Worm (Caenorhabditis elegans) whole organism, mixed stage, embryonic: ENCODE measurements around the gene col-138.

ENCODE experiments used
- M03D4.4 ChIP-seq: sonication (generic microtip); optimal IDR thresholded peaks from 2 replicates; lab custom pipeline; 2017; ENCODE audit warnings: mild to moderate bottlenecking, missing genetic modification characterization, missing compliant biosample characterization
- bed-3 ChIP-seq: fragments of 200-800 bp; sonication (Bioruptor generic); optimal IDR thresholded peaks from 3 replicates; lab custom pipeline; 2018; ENCODE audit warnings: mild to moderate bottlenecking, missing genetic modification characterization, moderate library complexity, missing compliant biosample characterization
- blmp-1 ChIP-seq: fragments of 150-350 bp; optimal IDR thresholded peaks from 2 replicates; lab custom pipeline; 2014; ENCODE audit warnings: missing biosample characterization, missing genetic modification characterization
- ceh-39 ChIP-seq: fragments of 150-350 bp; optimal IDR thresholded peaks from 2 replicates; lab custom pipeline; 2014; ENCODE audit warnings: missing biosample characterization, missing genetic modification characterization
- ceh-43 ChIP-seq: fragments of 200-800 bp; sonication (Bioruptor generic); optimal IDR thresholded peaks from 2 replicates; lab custom pipeline; 2018; ENCODE audit warnings: mild to moderate bottlenecking, missing genetic modification characterization, moderate library complexity, missing compliant biosample characterization
- ceh-83 ChIP-seq: fragments of 200-800 bp; sonication (Bioruptor generic); optimal IDR thresholded peaks from 2 replicates; lab custom pipeline; 2018; ENCODE audit warnings: mild to moderate bottlenecking, missing genetic modification characterization, missing compliant biosample characterization
- ces-1 ChIP-seq: fragments of 150-350 bp; optimal IDR thresholded peaks from 2 replicates; lab custom pipeline; 2014; ENCODE audit warnings: missing biosample characterization, missing genetic modification reagents, missing genetic modification characterization
- cnd-1 ChIP-seq: fragments of 200-800 bp; sonication (Bioruptor generic); optimal IDR thresholded peaks from 2 replicates; lab custom pipeline; 2018; ENCODE audit warnings: mild to moderate bottlenecking, missing genetic modification characterization, missing compliant biosample characterization
- drap-1 ChIP-seq: fragments of 200-800 bp; sonication (Bioruptor generic); optimal IDR thresholded peaks from 3 replicates; lab custom pipeline; 2018; ENCODE audit warnings: mild to moderate bottlenecking, missing genetic modification characterization, missing compliant biosample characterization
- elt-1 ChIP-seq: sonication (generic microtip); optimal IDR thresholded peaks from 2 replicates; lab custom pipeline; 2017; ENCODE audit warnings: missing genetic modification characterization, mild to moderate bottlenecking, missing compliant biosample characterization, antibody characterized with exemption, moderate library complexity, borderline replicate concordance; ENCODE audit not compliant: insufficient read depth
- elt-3 ChIP-seq: fragments of 150-350 bp; optimal IDR thresholded peaks from 2 replicates; lab custom pipeline; 2014; ENCODE audit warnings: missing biosample characterization, missing genetic modification characterization
- flh-1 ChIP-seq: fragments of 200-800 bp; sonication (Bioruptor generic); optimal IDR thresholded peaks from 2 replicates; lab custom pipeline; 2018; ENCODE audit warnings: mild to moderate bottlenecking, missing genetic modification characterization, moderate library complexity, missing compliant biosample characterization
- ham-2 ChIP-seq: fragments of 200-800 bp; sonication (Bioruptor generic); optimal IDR thresholded peaks from 2 replicates; lab custom pipeline; 2018; ENCODE audit warnings: mild to moderate bottlenecking, missing genetic modification characterization, missing compliant biosample characterization
- hlh-1 ChIP-seq: fragments of 150-350 bp; optimal IDR thresholded peaks from 2 replicates; lab custom pipeline; 2014; ENCODE audit warnings: missing biosample characterization, missing genetic modification reagents, missing genetic modification characterization
- lin-13 ChIP-seq: fragments of 150-350 bp; optimal IDR thresholded peaks from 2 replicates; lab custom pipeline; 2014; ENCODE audit warnings: missing biosample characterization, missing genetic modification characterization
- lin-32 ChIP-seq: fragments of 200-800 bp; sonication (Bioruptor generic); optimal IDR thresholded peaks from 2 replicates; lab custom pipeline; 2018; ENCODE audit warnings: mild to moderate bottlenecking, missing genetic modification characterization, missing compliant biosample characterization
- lsy-2 ChIP-seq: fragments of 150-350 bp; optimal IDR thresholded peaks from 2 replicates; lab custom pipeline; 2014; ENCODE audit warnings: missing biosample characterization, missing genetic modification characterization
- mab-5 ChIP-seq: fragments of 150-350 bp; optimal IDR thresholded peaks from 2 replicates; lab custom pipeline; 2014; ENCODE audit warnings: missing biosample characterization, missing genetic modification characterization
- mep-1 ChIP-seq: fragments of 150-350 bp; optimal IDR thresholded peaks from 2 replicates; lab custom pipeline; 2017; ENCODE audit warnings: missing biosample characterization, missing genetic modification reagents, missing genetic modification characterization, inconsistent platforms
- mls-2 ChIP-seq: sonication (generic microtip); optimal IDR thresholded peaks from 2 replicates; lab custom pipeline; 2016; ENCODE audit warnings: mild to moderate bottlenecking, missing genetic modification characterization, moderate library complexity, missing compliant biosample characterization
- nhr-12 ChIP-seq: fragments of 150-350 bp; optimal IDR thresholded peaks from 2 replicates; lab custom pipeline; 2014; ENCODE audit warnings: missing biosample characterization, missing genetic modification characterization
- nhr-2 ChIP-seq: fragments of 150-350 bp; optimal IDR thresholded peaks from 2 replicates; lab custom pipeline; 2014; ENCODE audit warnings: missing biosample characterization, missing genetic modification characterization
- nhr-237 ChIP-seq: fragments of 150-350 bp; optimal IDR thresholded peaks from 2 replicates; lab custom pipeline; 2014; ENCODE audit warnings: missing biosample characterization, missing genetic modification characterization
- nhr-28 ChIP-seq: fragments of 150-350 bp; optimal IDR thresholded peaks from 2 replicates; lab custom pipeline; 2014; ENCODE audit warnings: missing biosample characterization, missing genetic modification characterization
- nhr-76 ChIP-seq: sonication (generic microtip); optimal IDR thresholded peaks from 2 replicates; lab custom pipeline; 2017; ENCODE audit warnings: missing biosample characterization, missing genetic modification characterization
- pha-4 ChIP-seq: fragments of 150-350 bp; optimal IDR thresholded peaks from 2 replicates; lab custom pipeline; 2018; ENCODE audit warnings: missing biosample characterization, missing genetic modification reagents, missing genetic modification characterization
- snpc-4 ChIP-seq: fragments of 150-350 bp; optimal IDR thresholded peaks from 2 replicates; lab custom pipeline; 2014; ENCODE audit warnings: missing biosample characterization, missing genetic modification characterization
- sptf-1 ChIP-seq: sonication (generic microtip); optimal IDR thresholded peaks from 2 replicates; lab custom pipeline; 2017; ENCODE audit warnings: mild to moderate bottlenecking, missing genetic modification characterization, moderate library complexity, missing compliant biosample characterization
- tbx-8 ChIP-seq: fragments of 200-800 bp; sonication (Bioruptor generic); optimal IDR thresholded peaks from 2 replicates; lab custom pipeline; 2018; ENCODE audit warnings: mild to moderate bottlenecking, missing genetic modification characterization, moderate library complexity, missing compliant biosample characterization
- unc-120 ChIP-seq: sonication (generic microtip); optimal IDR thresholded peaks from 2 replicates; lab custom pipeline; 2017; ENCODE audit warnings: missing genetic modification characterization, missing compliant biosample characterization; ENCODE audit not compliant: poor library complexity, severe bottlenecking
- unc-39 ChIP-seq: fragments of 150-350 bp; optimal IDR thresholded peaks from 2 replicates; lab custom pipeline; 2014; ENCODE audit warnings: missing biosample characterization, missing genetic modification characterization

The col-138 gene

ce11 chrIV:17215070-17215469 is 31.5 kb upstream of the col-138 start:
- TF ChIP-seq nhr-237 (tag; lab: Kevin White, UChicago) (no peak), elt-1 (tag; lab: Kevin White, UChicago) (no peak), ces-1 (no peak), elt-3 (no peak), sptf-1 (tag; lab: Kevin White, UChicago) (no peak), blmp-1 (tag; lab: Kevin White, UChicago) (no peak), flh-1 (GFP tag; lab: Kevin White, UChicago) (no peak), nhr-12 (tag; lab: Kevin White, UChicago) (no peak), nhr-76 (tag; lab: Kevin White, UChicago) (no peak), M03D4.4 (tag; lab: Kevin White, UChicago) (no peak), mep-1 (tag; lab: Kevin White, UChicago) (no peak), snpc-4 (no peak), bed-3 (no peak), ceh-83 (GFP tag; lab: Kevin White, UChicago) (no peak), nhr-28 (tag; lab: Kevin White, UChicago) (no peak), mab-5 (tag; lab: Kevin White, UChicago) (no peak), lin-13 (tag; lab: Kevin White, UChicago) (no peak), hlh-1 (tag; lab: Kevin White, UChicago) (peak; percentile 78), ceh-39 (no peak), cnd-1 (tag; lab: Kevin White, UChicago) (peak; percentile 79), mls-2 (no peak), lsy-2 (tag; lab: Kevin White, UChicago) (no peak), ham-2 (GFP tag; lab: Kevin White, UChicago) (no peak), unc-39 (tag; lab: Kevin White, UChicago) (no peak), ceh-43 (GFP tag; lab: Kevin White, UChicago) (no peak), nhr-2 (tag; lab: Kevin White, UChicago) (no peak), lin-32 (GFP tag; lab: Kevin White, UChicago) (peak; percentile 86), unc-120 (tag; lab: Kevin White, UChicago) (peak; percentile 93), tbx-8 (GFP tag; lab: Kevin White, UChicago) (no peak)

- TF ChIP-seq ham-2 (GFP tag; lab: Kevin White, UChicago) (no peak), elt-1 (tag; lab: Kevin White, UChicago) (no peak)
- TF ChIP-seq, all 35 proteins: peak for 0
Measured at ce11 chrIV:17210754-17211153, 27.2 kb upstream of the col-138 start.

- TF ChIP-seq pha-4 (tag; lab: Kevin White, UChicago), result no peak
- TF ChIP-seq mep-1 (tag; lab: Kevin White, UChicago), result no peak
- no peak for TF ChIP-seq nhr-2 (tag; lab: Kevin White, UChicago)
- no peak for TF ChIP-seq drap-1 (GFP tag; lab: Kevin White, UChicago)
Measured at ce11 chrIV:17209309-17209708, 25.8 kb upstream of the col-138 start.

- TF ChIP-seq nhr-76 (tag; lab: Kevin White, UChicago) (no peak), ces-1 (no peak), tbx-8 (GFP tag; lab: Kevin White, UChicago) (no peak), mls-2 (no peak), elt-1 (tag; lab: Kevin White, UChicago) (no peak), ceh-83 (GFP tag; lab: Kevin White, UChicago) (no peak)
Measured at ce11 chrIV:17207864-17208263, 24.3 kb upstream of the col-138 start.

- no peak for TF ChIP-seq sptf-1 (tag; lab: Kevin White, UChicago)
- TF ChIP-seq cnd-1 (tag; lab: Kevin White, UChicago), result peak; percentile 25
- TF ChIP-seq, all 35 proteins: peak for 1
Measured at ce11 chrIV:17206745-17207144, 23.2 kb upstream of the col-138 start, which contains the start of gene cnnm-1. Gene cnnm-1, minus strand, starts transcription at chrIV:17206845.
